Worm (Caenorhabditis elegans): ENCODE results near the gene F41C6.4.

The F41C6.4 gene

ce11 chrX:6905581-6905980 lies 31.0 kb upstream of the F41C6.4 start:
- TF ChIP-seq nhr-76 (tag; optimal IDR thresholded peaks at IDR 0.05), result no peak
- TF ChIP-seq mls-2 (tag; optimal IDR thresholded peaks at IDR 0.05), result no peak
- no peak for TF ChIP-seq ceh-39 (tag; optimal IDR thresholded peaks at IDR 0.05)
- no peak for TF ChIP-seq cnd-1 (tag; optimal IDR thresholded peaks at IDR 0.05)
- TF ChIP-seq lin-13 (tag; optimal IDR thresholded peaks at IDR 0.05), result no peak
- no peak for TF ChIP-seq elt-3 (tag; optimal IDR thresholded peaks at IDR 0.05)
- TF ChIP-seq elt-1 (tag; optimal IDR thresholded peaks at IDR 0.05; ENCODE audit: borderline replicate concordance, insufficient read depth), result no peak
- TF ChIP-seq flh-1 (GFP tag; optimal IDR thresholded peaks at IDR 0.05), result no peak
- no peak for TF ChIP-seq zip-8 (tag; optimal IDR thresholded peaks at IDR 0.05)
- no peak for TF ChIP-seq sptf-1 (tag; optimal IDR thresholded peaks at IDR 0.05)
- no peak for TF ChIP-seq M03D4.4 (tag; optimal IDR thresholded peaks at IDR 0.05)
- TF ChIP-seq lsy-2 (tag; optimal IDR thresholded peaks at IDR 0.05), result no peak
- TF ChIP-seq tbx-8 (GFP tag; optimal IDR thresholded peaks at IDR 0.05), result no peak
- TF ChIP-seq mab-5 (tag; optimal IDR thresholded peaks at IDR 0.05), result no peak
- no peak for TF ChIP-seq mep-1 (tag; optimal IDR thresholded peaks at IDR 0.05)
- TF ChIP-seq ceh-83 (GFP tag; optimal IDR thresholded peaks at IDR 0.05), result no peak
- TF ChIP-seq nhr-28 (tag; optimal IDR thresholded peaks at IDR 0.05), result no peak
- TF ChIP-seq nhr-2 (tag; optimal IDR thresholded peaks at IDR 0.05), result no peak

- TF ChIP-seq hlh-1 (tag; optimal IDR thresholded peaks at IDR 0.05) (peak; percentile 56), snpc-4 (tag; optimal IDR thresholded peaks at IDR 0.05) (no peak)
Measured at ce11 chrX:6904064-6904771, 29.6 kb upstream of the F41C6.4 start, which contains the start of gene sid-5. TSS of gene sid-5 (plus strand) at chrX:6904721.

ce11 chrX:6902958-6903357 lies 28.3 kb upstream of the F41C6.4 start:
- TF ChIP-seq unc-62 (GFP tag; optimal IDR thresholded peaks at IDR 0.05), result peak; percentile 20
- TF ChIP-seq cnd-1 (tag; optimal IDR thresholded peaks at IDR 0.05), result peak; percentile 75
- TF ChIP-seq tbx-8 (GFP tag; optimal IDR thresholded peaks at IDR 0.05), result peak; percentile 48
- TF ChIP-seq mab-5 (tag; optimal IDR thresholded peaks at IDR 0.05), result no peak
- no peak for TF ChIP-seq ceh-39 (tag; optimal IDR thresholded peaks at IDR 0.05)
- TF ChIP-seq lin-32 (GFP tag; optimal IDR thresholded peaks at IDR 0.05), result peak; percentile 43
- no peak for TF ChIP-seq elt-1 (tag; optimal IDR thresholded peaks at IDR 0.05; ENCODE audit: borderline replicate concordance, insufficient read depth)
- no peak for TF ChIP-seq mls-2 (tag; optimal IDR thresholded peaks at IDR 0.05)
- TF ChIP-seq unc-39 (tag; optimal IDR thresholded peaks at IDR 0.05), result no peak
- peak; percentile 84 for TF ChIP-seq drap-1 (GFP tag; optimal IDR thresholded peaks at IDR 0.05)
- no peak for TF ChIP-seq ztf-11 (tag; optimal IDR thresholded peaks at IDR 0.05)
- TF ChIP-seq bed-3 (GFP tag; optimal IDR thresholded peaks at IDR 0.05), result peak; percentile 62
- TF ChIP-seq snpc-4 (tag; optimal IDR thresholded peaks at IDR 0.05), result no peak
- TF ChIP-seq unc-120 (tag; optimal IDR thresholded peaks at IDR 0.05; ENCODE audit: poor library complexity, severe bottlenecking), result peak; percentile 87
- peak; percentile 2 for TF ChIP-seq blmp-1 (tag; optimal IDR thresholded peaks at IDR 0.05)
- TF ChIP-seq flh-1 (GFP tag; optimal IDR thresholded peaks at IDR 0.05), result peak; percentile 9
- peak; percentile 72 for TF ChIP-seq M03D4.4 (tag; optimal IDR thresholded peaks at IDR 0.05)
- peak; percentile 37 for TF ChIP-seq ham-2 (GFP tag; optimal IDR thresholded peaks at IDR 0.05)
- no peak for TF ChIP-seq nhr-237 (tag; optimal IDR thresholded peaks at IDR 0.05)
- TF ChIP-seq lin-13 (tag; optimal IDR thresholded peaks at IDR 0.05), result no peak
- TF ChIP-seq ceh-43 (GFP tag; optimal IDR thresholded peaks at IDR 0.05), result peak; percentile 57
- peak; percentile 84 for TF ChIP-seq ceh-83 (GFP tag; optimal IDR thresholded peaks at IDR 0.05)
- TF ChIP-seq sptf-1 (tag; optimal IDR thresholded peaks at IDR 0.05), result peak; percentile 87
- no peak for TF ChIP-seq mep-1 (tag; optimal IDR thresholded peaks at IDR 0.05)
- no peak for TF ChIP-seq nhr-12 (tag; optimal IDR thresholded peaks at IDR 0.05)
- TF ChIP-seq ces-1 (GFP tag; optimal IDR thresholded peaks at IDR 0.05), result peak; percentile 7
- TF ChIP-seq sem-2 (GFP tag; optimal IDR thresholded peaks at IDR 0.05), result peak; percentile 15

ce11 chrX:6901078-6901477 lies 26.5 kb upstream of the F41C6.4 start, which contains the start of gene pes-23:
TSS of gene pes-23 (plus strand) at chrX:6901378.
- no peak for TF ChIP-seq nhr-237 (tag; optimal IDR thresholded peaks at IDR 0.05)
- no peak for TF ChIP-seq unc-120 (tag; optimal IDR thresholded peaks at IDR 0.05; ENCODE audit: poor library complexity, severe bottlenecking)
- no peak for TF ChIP-seq unc-62 (GFP tag; optimal IDR thresholded peaks at IDR 0.05)
- no peak for TF ChIP-seq flh-1 (GFP tag; optimal IDR thresholded peaks at IDR 0.05)
- no peak for TF ChIP-seq sptf-1 (tag; optimal IDR thresholded peaks at IDR 0.05)
- no peak for TF ChIP-seq nhr-12 (tag; optimal IDR thresholded peaks at IDR 0.05)
- TF ChIP-seq hlh-1 (tag; optimal IDR thresholded peaks at IDR 0.05), result no peak

Measured in whole organism, mixed stage, embryonic.